Fruit fly (Drosophila melanogaster): ENCODE results near the gene Mst84B.

Gene Mst84B

dm6 chr3R:7081972-7082371 is 20.0 kb downstream of the Mst84B start, which contains the start of gene Dpck (continued):
- peak; percentile 91 for TF ChIP-seq sens (GFP tag)
- no peak for TF ChIP-seq grn (GFP tag; optimal IDR thresholded peaks at IDR 0.05)
- peak; percentile 41 for TF ChIP-seq CG33213 (GFP tag; optimal IDR thresholded peaks at IDR 0.05)
- TF ChIP-seq klu (GFP tag; IDR thresholded peaks at IDR 0.05): no peak
- peak; percentile 21 for TF ChIP-seq Sox100B (GFP tag; optimal IDR thresholded peaks at IDR 0.05)
- TF ChIP-seq E2f1 (GFP tag; IDR thresholded peaks at IDR 0.05): 0 out of 2 replicates have a peak, but pooled peaks have one; percentile 10
- peak; percentile 76 for TF ChIP-seq Ets97D (GFP tag; optimal IDR thresholded peaks at IDR 0.05)
- peak; percentile 42 for TF ChIP-seq trem (tag; optimal IDR thresholded peaks at IDR 0.05)
- TF ChIP-seq insv (GFP tag; optimal IDR thresholded peaks at IDR 0.05): peak in 1 of 2 experiments; percentile 16
- TF ChIP-seq pzg (GFP tag; optimal IDR thresholded peaks at IDR 0.05): peak; percentile 57
- TF ChIP-seq tll (GFP tag; optimal IDR thresholded peaks at IDR 0.05): no peak
- peak; percentile 1 for TF ChIP-seq Hr3 (GFP tag; optimal IDR thresholded peaks at IDR 0.05)
- no peak for TF ChIP-seq pnt (GFP tag; optimal IDR thresholded peaks at IDR 0.05)
- no peak for TF ChIP-seq ken (GFP tag; IDR thresholded peaks at IDR 0.05)
- TF ChIP-seq CG17829 (tag; optimal IDR thresholded peaks at IDR 0.05): peak; percentile 38
- TF ChIP-seq CG15073 (GFP tag; optimal IDR thresholded peaks at IDR 0.05): no peak
- TF ChIP-seq pan (optimal IDR thresholded peaks at IDR 0.05): no peak
- no peak for TF ChIP-seq pan (GFP tag; optimal IDR thresholded peaks at IDR 0.05 in 1 of 2, IDR thresholded peaks at IDR 0.05 in 1 of 2)
- TF ChIP-seq dmrt11E (tag; optimal IDR thresholded peaks at IDR 0.05): no peak
- TF ChIP-seq CG31441 (GFP tag; IDR thresholded peaks at IDR 0.05): 0 out of 2 replicates have a peak, but pooled peaks have one; percentile 30
- TF ChIP-seq hth (optimal IDR thresholded peaks at IDR 0.05): no peak
- TF ChIP-seq gcm (GFP tag; optimal IDR thresholded peaks at IDR 0.05): peak; percentile 9
- TF ChIP-seq CG15269 (tag; optimal IDR thresholded peaks at IDR 0.05): peak; percentile 36
- peak; percentile 4 for TF ChIP-seq Mes4 (GFP tag; optimal IDR thresholded peaks at IDR 0.05)
- TF ChIP-seq lov (optimal IDR thresholded peaks at IDR 0.05): no peak
- TF ChIP-seq lov (GFP tag; IDR thresholded peaks at IDR 0.05): no peak
- peak; percentile 49 for TF ChIP-seq CG12391 (tag; optimal IDR thresholded peaks at IDR 0.05)
- peak; percentile 8 for TF ChIP-seq CG7839 (tag; optimal IDR thresholded peaks at IDR 0.05)
- TF ChIP-seq CG18599 (GFP tag; optimal IDR thresholded peaks at IDR 0.05): no peak
- TF ChIP-seq CG5953 (GFP tag; IDR thresholded peaks at IDR 0.05): no peak
- TF ChIP-seq bab2 (GFP tag; optimal IDR thresholded peaks at IDR 0.05): peak; percentile 7
- peak; percentile 5 for TF ChIP-seq NfI (GFP tag; optimal IDR thresholded peaks at IDR 0.05)
- TF ChIP-seq CG14050 (GFP tag; IDR thresholded peaks at IDR 0.05): no peak
- peak; percentile 18 for TF ChIP-seq Max (GFP tag; optimal IDR thresholded peaks at IDR 0.05)
- peak; percentile 16 for TF ChIP-seq CG1233 (GFP tag; optimal IDR thresholded peaks at IDR 0.05)
- TF ChIP-seq onecut (GFP tag; IDR thresholded peaks at IDR 0.05): 0 out of 2 replicates have a peak, but pooled peaks have one; percentile 13
- 0 out of 3 replicates have a peak, but pooled peaks have one; percentile 30 for TF ChIP-seq CG17361 (GFP tag; IDR thresholded peaks at IDR 0.05)
- TF ChIP-seq Optix (GFP tag; IDR thresholded peaks at IDR 0.05): no peak
- peak; percentile 36; the same call in 1 of the 2 replicates for TF ChIP-seq hbn (GFP tag; IDR thresholded peaks at IDR 0.05; ENCODE audit: partially characterized antibody)
- TF ChIP-seq CG30403 (GFP tag; optimal IDR thresholded peaks at IDR 0.05): peak; percentile 39
- peak; percentile 73 for TF ChIP-seq gfzf (GFP tag; optimal IDR thresholded peaks at IDR 0.05)
- no peak for TF ChIP-seq GATAe (GFP tag; conservative IDR thresholded peaks at IDR 0.05)
- TF ChIP-seq CG6254 (GFP tag; optimal IDR thresholded peaks at IDR 0.05): no peak
- TF ChIP-seq CG2678 (tag; optimal IDR thresholded peaks at IDR 0.05): peak; percentile 29
- TF ChIP-seq usp (GFP tag; optimal IDR thresholded peaks at IDR 0.05): no peak
- no peak for TF ChIP-seq hkb (optimal IDR thresholded peaks at IDR 0.05)
- TF ChIP-seq hkb (GFP tag; IDR thresholded peaks at IDR 0.05): 0 out of 2 replicates have a peak, but pooled peaks have one; percentile 21
- TF ChIP-seq CG12659 (GFP tag; optimal IDR thresholded peaks at IDR 0.05): peak; percentile 53
- TF ChIP-seq Hr39 (optimal IDR thresholded peaks at IDR 0.05): no peak
- no peak for TF ChIP-seq ATbp (GFP tag; optimal IDR thresholded peaks at IDR 0.05)
- 0 out of 2 replicates have a peak, but pooled peaks have one; percentile 32 for TF ChIP-seq CG3847 (GFP tag; IDR thresholded peaks at IDR 0.05)
- TF ChIP-seq rib (GFP tag; IDR thresholded peaks at IDR 0.05): no peak

All from whole organism, embryonic.